Fruit fly (Drosophila melanogaster): Measurements from ENCODE around the gene eIF4EHP.

The eIF4EHP gene

DNA sequence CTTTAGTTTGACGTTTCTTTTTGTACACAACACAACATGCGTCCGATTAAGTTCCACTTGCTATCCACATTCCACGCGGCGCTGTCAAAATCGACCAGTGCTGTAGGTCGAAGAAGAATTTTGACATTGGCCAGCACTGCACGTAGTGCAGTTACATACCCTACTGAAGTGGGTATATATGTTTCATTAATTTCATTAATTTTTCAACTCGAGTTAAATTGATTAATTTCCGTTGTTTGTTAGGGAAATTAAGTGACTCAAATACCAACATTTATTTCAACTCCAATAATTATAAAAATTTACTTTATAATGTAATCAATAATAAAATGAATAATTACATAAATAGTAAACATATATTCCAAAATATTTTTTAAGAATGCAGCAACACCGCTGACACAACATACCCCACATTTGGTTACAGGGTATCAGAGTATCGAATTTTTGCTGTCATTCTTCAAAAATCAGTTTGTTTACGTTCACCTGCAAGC lies at the start of gene eIF4EHP, which contains the start of gene CG18428 (continued):
- TF ChIP-seq Hey (tag; optimal IDR thresholded peaks at IDR 0.05) (peak; percentile 90), ro (GFP tag; IDR thresholded peaks at IDR 0.05) (no peak), CG10565 (GFP tag; optimal IDR thresholded peaks at IDR 0.05) (peak; percentile 85), sob (GFP tag; IDR thresholded peaks at IDR 0.05) (no peak), tin (GFP tag; optimal IDR thresholded peaks at IDR 0.05) (peak; percentile 98), CG15073 (GFP tag; optimal IDR thresholded peaks at IDR 0.05) (peak; percentile 86), Ravus (GFP tag; IDR thresholded peaks at IDR 0.05) (no peak; the same call in none of the 2 replicates), Doc2 (GFP tag; IDR thresholded peaks at IDR 0.05) (no peak), Lhr (GFP tag; optimal IDR thresholded peaks at IDR 0.05) (peak; percentile 95), hbn (GFP tag; IDR thresholded peaks at IDR 0.05; ENCODE audit: partially characterized antibody) (no peak), Drgx (GFP tag; IDR thresholded peaks at IDR 0.05) (no peak), crc (GFP tag; optimal IDR thresholded peaks at IDR 0.05) (peak; percentile 79), fd3F (GFP tag; optimal IDR thresholded peaks at IDR 0.05) (peak; percentile 100), bcd (GFP tag; optimal IDR thresholded peaks at IDR 0.05) (peak; percentile 100), Bgb (GFP tag; IDR thresholded peaks at IDR 0.05; ENCODE audit: partially characterized antibody) (no peak), mld (GFP tag; IDR thresholded peaks at IDR 0.05; ENCODE audit: partially characterized antibody) (no peak), CG12942 (GFP tag; optimal IDR thresholded peaks at IDR 0.05) (peak; percentile 99), Nf-YC (tag; optimal IDR thresholded peaks at IDR 0.05) (peak; percentile 95), CG9797 (GFP tag; optimal IDR thresholded peaks at IDR 0.05) (peak; percentile 54), disco-r (GFP tag; optimal IDR thresholded peaks at IDR 0.05) (peak; percentile 54), CG3407 (GFP tag; optimal IDR thresholded peaks at IDR 0.05) (peak; percentile 95), Gug (GFP tag; IDR thresholded peaks at IDR 0.05) (peak; percentile 96), CG9609 (GFP tag; optimal IDR thresholded peaks at IDR 0.05) (peak; percentile 73), Trl (optimal IDR thresholded peaks at IDR 0.05) (no peak), Trl (GFP tag; optimal IDR thresholded peaks at IDR 0.05) (peak; percentile 84), cas (GFP tag; IDR thresholded peaks at IDR 0.05) (no peak), lab (GFP tag; optimal IDR thresholded peaks at IDR 0.05) (peak; percentile 100), gem (tag; optimal IDR thresholded peaks at IDR 0.05) (peak; percentile 100), CG8924 (tag; optimal IDR thresholded peaks at IDR 0.05) (peak; percentile 100), wek (GFP tag; optimal IDR thresholded peaks at IDR 0.05) (peak; percentile 80), CG13123 (GFP tag; optimal IDR thresholded peaks at IDR 0.05) (peak; percentile 97), CG2199 (GFP tag; IDR thresholded peaks at IDR 0.05) (no peak), CG12104 (GFP tag; optimal IDR thresholded peaks at IDR 0.05) (peak; percentile 99), chinmo (GFP tag; IDR thresholded peaks at IDR 0.05; ENCODE audit: partially characterized antibody) (no peak), CG3163 (GFP tag; optimal IDR thresholded peaks at IDR 0.05) (peak; percentile 62), Dip3 (GFP tag; optimal IDR thresholded peaks at IDR 0.05) (peak; percentile 89), ac (GFP tag; optimal IDR thresholded peaks at IDR 0.05) (peak; percentile 96), CG17568 (GFP tag; optimal IDR thresholded peaks at IDR 0.05) (peak; percentile 98), crp (GFP tag; optimal IDR thresholded peaks at IDR 0.05) (peak in 1 of 2 experiments; percentile 74), CG7372 (GFP tag; IDR thresholded peaks at IDR 0.05) (no peak), gce (GFP tag; IDR thresholded peaks at IDR 0.05) (no peak; the same call in none of the 3 replicates), ato (GFP tag; IDR thresholded peaks at IDR 0.05; ENCODE audit: partially characterized antibody) (no peak), Chrac-16 (GFP tag; optimal IDR thresholded peaks at IDR 0.05) (peak; percentile 99), zen2 (GFP tag; IDR thresholded peaks at IDR 0.05; ENCODE audit: partially characterized antibody) (no peak), ase (GFP tag; IDR thresholded peaks at IDR 0.05) (no peak; the same call in 1 of the 3 replicates), CG13775 (GFP tag; optimal IDR thresholded peaks at IDR 0.05) (peak; percentile 99), E2f2 (GFP tag; IDR thresholded peaks at IDR 0.05) (no peak), CG8359 (GFP tag; optimal IDR thresholded peaks at IDR 0.05; ENCODE audit: borderline replicate concordance) (peak; percentile 94), Hr51 (GFP tag; optimal IDR thresholded peaks at IDR 0.05) (peak; percentile 90 to 100), jigr1 (GFP tag; IDR thresholded peaks at IDR 0.05) (no peak; the same call in 2 of the 3 replicates)
